Worm (Caenorhabditis elegans) whole organism, midembryonic: Measurements from ENCODE around the gene eif-3.D.

Source experiments
- T22C8.4 ChIP-seq: fragments of 200-800 bp; sonication (Bioruptor generic); IDR thresholded peaks from 2 replicates; pipeline ENCODE4 v1.3.6; 2022; ENCODE audit warnings: missing genetic modification characterization, missing compliant biosample characterization
- cog-1 ChIP-seq: sonication (generic microtip); optimal IDR thresholded peaks from 2 replicates; lab custom pipeline; 2016; ENCODE audit warnings: missing genetic modification characterization, missing compliant biosample characterization
- flt-1 ChIP-seq: fragments of 200-800 bp; sonication (Bioruptor generic); IDR thresholded peaks from 2 replicates; pipeline ENCODE4 v1.3.6; 2022; ENCODE audit warnings: missing genetic modification characterization, missing compliant biosample characterization
- med-1 ChIP-seq: sonication (generic microtip); optimal IDR thresholded peaks from 2 replicates; lab custom pipeline; 2017; ENCODE audit warnings: missing genetic modification characterization, mild to moderate bottlenecking, missing compliant biosample characterization, antibody characterized with exemption, missing genetic modification reagents; ENCODE audit not compliant: insufficient read depth
- ref-1 ChIP-seq: fragments of 200-800 bp; sonication (Bioruptor generic); conservative IDR thresholded peaks from 2 replicates; pipeline ENCODE4 v1.3.6; 2022; ENCODE audit warnings: missing genetic modification reagents, missing genetic modification characterization, missing compliant biosample characterization
- tab-1 ChIP-seq: fragments of 200-800 bp; sonication (Bioruptor generic); IDR thresholded peaks from 2 replicates; pipeline ENCODE4 v1.3.6; 2022; ENCODE audit warnings: missing genetic modification characterization, missing compliant biosample characterization
- ztf-29 ChIP-seq: fragments of 200-800 bp; sonication (Bioruptor generic); IDR thresholded peaks from 2 replicates; pipeline ENCODE4 v1.3.6; 2022; ENCODE audit warnings: missing genetic modification reagents, missing genetic modification characterization, missing compliant biosample characterization

DNA sequence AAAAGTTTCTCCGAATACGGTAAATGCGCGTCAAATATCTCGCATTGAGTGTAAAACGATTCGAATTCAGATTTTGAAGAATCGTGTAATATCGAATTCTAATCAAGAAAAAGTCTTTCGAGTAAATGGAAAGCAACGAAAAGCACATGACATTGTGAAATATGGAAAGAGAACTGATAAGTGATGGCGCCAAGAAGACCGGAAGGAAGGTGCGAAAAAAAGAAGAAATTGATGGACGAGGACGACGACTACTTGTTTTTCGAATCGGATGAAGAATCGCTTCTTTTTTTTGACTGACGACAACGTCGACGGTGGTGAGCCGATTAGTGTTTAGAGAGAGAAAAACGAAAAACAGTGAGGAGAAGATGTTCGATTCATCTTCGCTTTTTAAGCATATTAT, 14.6 kb upstream of the eif-3.D start:
- TF ChIP-seq flt-1 (no peak), ref-1 (GFP tag; lab: Robert Waterston, UW) (no peak), cog-1 (tag; lab: Kevin White, UChicago) (no peak), med-1 (GFP tag; lab: Kevin White, UChicago) (no peak), tab-1 (GFP tag; lab: Robert Waterston, UW) (no peak), ztf-29 (GFP tag; lab: Robert Waterston, UW) (no peak), T22C8.4 (GFP tag; lab: Robert Waterston, UW) (no peak)
